Worm (Caenorhabditis elegans): Measurements from ENCODE around the gene Y97E10B.1.

ce11 chrV:7956218-7956617 lies 12.6 kb downstream of the Y97E10B.1 start, which contains the start of gene pals-34:
- TF ChIP-seq ceh-24 (tag; optimal IDR thresholded peaks at IDR 0.05), result no peak
- no peak for TF ChIP-seq pqm-1 (tag; optimal IDR thresholded peaks at IDR 0.05)
- TF ChIP-seq K09A11.1 (tag; optimal IDR thresholded peaks at IDR 0.05; ENCODE audit: insufficient read depth), result no peak
- no peak for TF ChIP-seq unc-86 (tag; optimal IDR thresholded peaks at IDR 0.05)

Measured in whole organism, late embryonic.